Fruit fly (Drosophila melanogaster): Measurements from ENCODE around the gene drl.

dm6 chr2L:19144115-19144514, 46.0 kb upstream of the drl start:
- TF ChIP-seq CG8478 (optimal IDR thresholded peaks at IDR 0.05) (no peak), CTCF (optimal IDR thresholded peaks at IDR 0.05) (no peak)

Data from S2 (cell line).